Worm (Caenorhabditis elegans) whole organism, mixed stage, embryonic: ENCODE measurements around the gene F37A4.6.

Source experiments
- lin-13 ChIP-seq: fragments of 150-350 bp; optimal IDR thresholded peaks from 2 replicates; lab custom pipeline; 2014; ENCODE audit warnings: missing biosample characterization, missing genetic modification characterization
- lsy-2 ChIP-seq: fragments of 150-350 bp; optimal IDR thresholded peaks from 2 replicates; lab custom pipeline; 2014; ENCODE audit warnings: missing biosample characterization, missing genetic modification characterization

ce11 chrIII:6722208-6722679, 16.6 kb downstream of the F37A4.6 start, which contains the start of the genes bath-41 and F37A4.2:
- TF ChIP-seq lsy-2 (tag; lab: Kevin White, UChicago) (no peak), lin-13 (tag; lab: Kevin White, UChicago) (no peak)
